Fruit fly (Drosophila melanogaster) whole organism, embryonic: ENCODE data around the gene DAAM.
A peak's percentile ranks its signal among the peaks of the same experiment; 100 is the strongest.

ENCODE experiments used
- Adf1 ChIP-seq: fragments of 200-800 bp; sonication (Bioruptor generic); IDR thresholded peaks from 2 replicates; pipeline ENCODE4 v1.3.6; 2022; ENCODE audit warnings: missing biosample characterization, missing genetic modification characterization
- Blimp-1 ChIP-seq: fragments of 200-800 bp; sonication (Bioruptor generic); optimal IDR thresholded peaks from 3 replicates; lab custom pipeline; 2018; ENCODE audit warnings: missing biosample characterization, missing genetic modification characterization, mild to moderate bottlenecking, moderate library complexity, missing genetic modification reagents
- CG11504 ChIP-seq: fragments of 200-800 bp; sonication (Bioruptor generic); optimal IDR thresholded peaks from 3 replicates; lab custom pipeline; 2019; ENCODE audit warnings: missing biosample characterization, mild to moderate bottlenecking, missing genetic modification characterization, moderate library complexity
- CG12155 ChIP-seq: fragments of 200-800 bp; sonication (Bioruptor generic); optimal IDR thresholded peaks from 3 replicates; lab custom pipeline; 2016; ENCODE audit warnings: missing biosample characterization, missing genetic modification characterization
- CG13123 ChIP-seq: fragments of 200-800 bp; sonication (Bioruptor generic); optimal IDR thresholded peaks from 2 replicates; lab custom pipeline; 2016; ENCODE audit warnings: missing biosample characterization, missing genetic modification characterization
- CG13894 ChIP-seq: fragments of 200-800 bp; sonication (Bioruptor generic); optimal IDR thresholded peaks from 3 replicates; lab custom pipeline; 2018; ENCODE audit warnings: missing biosample characterization, mild to moderate bottlenecking, missing genetic modification characterization, moderate library complexity
- CG14014 ChIP-seq: fragments of 200-800 bp; sonication (Bioruptor generic); IDR thresholded peaks from 2 replicates; pipeline ENCODE4 v1.3.6; 2022; ENCODE audit warnings: missing biosample characterization, missing genetic modification characterization
- CG15073 ChIP-seq: fragments of 200-800 bp; sonication (Bioruptor generic); optimal IDR thresholded peaks from 2 replicates; lab custom pipeline; 2016; ENCODE audit warnings: missing biosample characterization, missing genetic modification characterization
- CG15601 ChIP-seq: fragments of 200-800 bp; sonication (Bioruptor generic); optimal IDR thresholded peaks from 3 replicates; lab custom pipeline; 2019; ENCODE audit warnings: missing biosample characterization, mild to moderate bottlenecking, missing genetic modification characterization, moderate library complexity
- CG16813 ChIP-seq: fragments of 200-800 bp; sonication (Bioruptor generic); IDR thresholded peaks from 3 replicates; pipeline ENCODE4 v1.3.6; 2022; ENCODE audit warnings: missing biosample characterization, missing genetic modification characterization; ENCODE audit not compliant: partially characterized antibody
- CG18599 ChIP-seq: fragments of 200-800 bp; sonication (Bioruptor generic); optimal IDR thresholded peaks from 3 replicates; lab custom pipeline; 2017; ENCODE audit warnings: missing biosample characterization, missing genetic modification characterization, mild to moderate bottlenecking, moderate library complexity, missing genetic modification reagents
- CG18764 ChIP-seq: fragments of 200-800 bp; sonication (Bioruptor generic); optimal IDR thresholded peaks from 3 replicates; lab custom pipeline; 2016; ENCODE audit warnings: missing biosample characterization, missing genetic modification characterization
- CG2678 ChIP-seq: fragments of 200-800 bp; sonication (Bioruptor generic); optimal IDR thresholded peaks from 3 replicates; lab custom pipeline; 2019; ENCODE audit warnings: missing biosample characterization, mild to moderate bottlenecking, missing genetic modification characterization, moderate library complexity
- CG33213 ChIP-seq: fragments of 200-800 bp; sonication (Bioruptor generic); optimal IDR thresholded peaks from 3 replicates; lab custom pipeline; 2016; ENCODE audit warnings: missing biosample characterization, missing genetic modification characterization
- CG3407 ChIP-seq: fragments of 200-800 bp; sonication (Bioruptor generic); optimal IDR thresholded peaks from 2 replicates; lab custom pipeline; 2018; ENCODE audit warnings: missing biosample characterization, mild to moderate bottlenecking, missing genetic modification characterization
- CG34224 ChIP-seq: fragments of 200-800 bp; sonication (Bioruptor generic); IDR thresholded peaks from 3 replicates; pipeline ENCODE4 v1.3.6; 2022; ENCODE audit warnings: missing biosample characterization, missing genetic modification characterization; ENCODE audit not compliant: partially characterized antibody
- CG4854 ChIP-seq: fragments of 200-800 bp; sonication (Bioruptor generic); optimal IDR thresholded peaks from 2 replicates; lab custom pipeline; 2016; ENCODE audit warnings: missing biosample characterization, missing genetic modification characterization, inconsistent platforms
- CG8765 ChIP-seq: fragments of 200-800 bp; sonication (Bioruptor generic); IDR thresholded peaks from 2 replicates; pipeline ENCODE4 v1.3.6; 2022; ENCODE audit warnings: missing biosample characterization, missing genetic modification characterization
- Deaf1 ChIP-seq: fragments of 200-800 bp; optimal IDR thresholded peaks from 3 replicates; lab custom pipeline; 2019; ENCODE audit warnings: missing biosample characterization, mild to moderate bottlenecking, missing genetic modification characterization, moderate library complexity
- Doc3 ChIP-seq: fragments of 200-800 bp; sonication (Bioruptor generic); IDR thresholded peaks from 3 replicates; pipeline ENCODE4 v1.3.6; 2022; ENCODE audit warnings: missing biosample characterization, missing genetic modification characterization; ENCODE audit not compliant: partially characterized antibody
- Drgx ChIP-seq: fragments of 200-800 bp; sonication (Bioruptor generic); IDR thresholded peaks from 2 replicates; pipeline ENCODE4 v1.3.6; 2022; ENCODE audit warnings: missing biosample characterization, missing genetic modification characterization
- E2f1 ChIP-seq: fragments of 200-800 bp; sonication (Bioruptor generic); IDR thresholded peaks from 2 replicates; pipeline ENCODE4 v1.3.6; 2022; ENCODE audit warnings: missing biosample characterization, missing genetic modification characterization
- Ets65A ChIP-seq: fragments of 200-800 bp; sonication (Bioruptor generic); peaks from one replicate; lab custom pipeline; 2016; ENCODE audit warnings: missing biosample characterization, missing genetic modification characterization
- Jarid2 ChIP-seq: fragments of 200-800 bp; sonication (Bioruptor generic); optimal IDR thresholded peaks from 3 replicates; lab custom pipeline; 2017; ENCODE audit warnings: mild to moderate bottlenecking, missing biosample characterization, missing genetic modification reagents, missing genetic modification characterization
- Lim3 ChIP-seq: fragments of 200-800 bp; sonication (Bioruptor generic); IDR thresholded peaks from 2 replicates; pipeline ENCODE4 v1.3.6; 2022; ENCODE audit warnings: missing biosample characterization, missing genetic modification characterization
- Lpt ChIP-seq: fragments of >200 bp; optimal IDR thresholded peaks from 2 replicates; lab custom pipeline; 2018; ENCODE audit warnings: missing biosample characterization, missing genetic modification characterization
- Med ChIP-seq: fragments of 200-800 bp; sonication (Bioruptor generic); peaks from one replicate; lab custom pipeline; 2016; ENCODE audit warnings: missing biosample characterization, missing genetic modification characterization, mild to moderate bottlenecking, inconsistent platforms, moderate library complexity
- Mes4 ChIP-seq: fragments of 200-800 bp; sonication (Bioruptor generic); optimal IDR thresholded peaks from 2 replicates; lab custom pipeline; 2016; ENCODE audit warnings: missing biosample characterization, missing genetic modification characterization
- Rx ChIP-seq: fragments of 200-800 bp; sonication (Bioruptor generic); IDR thresholded peaks from 2 replicates; pipeline ENCODE4 v1.3.6; 2022; ENCODE audit warnings: missing biosample characterization, missing genetic modification characterization
- Sox102F ChIP-seq: fragments of 200-800 bp; sonication (Bioruptor generic); optimal IDR thresholded peaks from 2 replicates; lab custom pipeline; 2018; ENCODE audit warnings: missing biosample characterization, mild to moderate bottlenecking, missing genetic modification characterization, moderate library complexity
- Ssrp ChIP-seq: fragments of 200-800 bp; sonication (Bioruptor generic); optimal IDR thresholded peaks from 2 replicates; lab custom pipeline; 2018; ENCODE audit warnings: missing biosample characterization, mild to moderate bottlenecking, missing genetic modification characterization, moderate library complexity
- az2 ChIP-seq: fragments of 200-800 bp; sonication (Bioruptor generic); optimal IDR thresholded peaks from 3 replicates; lab custom pipeline; 2016; ENCODE audit warnings: missing biosample characterization, missing genetic modification characterization
- chinmo ChIP-seq: fragments of 200-800 bp; sonication (Bioruptor generic); IDR thresholded peaks from 4 replicates; pipeline ENCODE4 v1.3.6; 2022; ENCODE audit warnings: missing biosample characterization, missing genetic modification characterization; ENCODE audit not compliant: partially characterized antibody
- chn ChIP-seq: fragments of 200-800 bp; sonication (Bioruptor generic); optimal IDR thresholded peaks from 2 replicates; lab custom pipeline; 2016; ENCODE audit warnings: missing biosample characterization, missing genetic modification characterization
- croc ChIP-seq: fragments of 200-800 bp; sonication (Bioruptor generic); conservative IDR thresholded peaks from 3 replicates; pipeline ENCODE4 v1.3.6; 2022; ENCODE audit warnings: missing biosample characterization, missing genetic modification characterization
- crol ChIP-seq: fragments of 200-800 bp; sonication (Bioruptor generic); IDR thresholded peaks from 2 replicates; pipeline ENCODE4 v1.3.6; 2022; ENCODE audit warnings: missing biosample characterization, missing genetic modification characterization
- dimm ChIP-seq: fragments of 200-800 bp; sonication (Bioruptor generic); IDR thresholded peaks from 2 replicates; pipeline ENCODE4 v1.3.6; 2022; ENCODE audit warnings: missing biosample characterization, missing genetic modification characterization
- dmrt99B ChIP-seq: fragments of 200-800 bp; sonication (Bioruptor generic); optimal IDR thresholded peaks from 2 replicates; lab custom pipeline; 2018; ENCODE audit warnings: missing biosample characterization, mild to moderate bottlenecking, missing genetic modification characterization, moderate library complexity
- esg ChIP-seq: fragments of 200-800 bp; sonication (Bioruptor generic); conservative IDR thresholded peaks from 2 replicates; pipeline ENCODE4 v1.3.6; 2022; ENCODE audit warnings: missing biosample characterization, missing genetic modification characterization
- eve ChIP-seq, 2 experiments: fragments of >200 bp; optimal IDR thresholded peaks; 2 replicates each; lab custom pipeline; 2017; ENCODE audit warnings: missing biosample characterization in 2 of 2, missing genetic modification characterization in 2 of 2
- gsb ChIP-seq: fragments of 200-800 bp; sonication (Bioruptor generic); IDR thresholded peaks from 2 replicates; pipeline ENCODE4 v1.3.6; 2022; ENCODE audit warnings: missing biosample characterization, missing genetic modification characterization
- insv ChIP-seq, 2 experiments: fragments of 200-800 bp; sonication (Bioruptor generic); optimal IDR thresholded peaks; 3 replicates each; lab custom pipeline; 2016 to 2018; ENCODE audit warnings: missing biosample characterization in 2 of 2, missing genetic modification characterization in 2 of 2
- kni ChIP-seq: fragments of 200-800 bp; sonication (Bioruptor generic); optimal IDR thresholded peaks from 3 replicates; lab custom pipeline; 2017; ENCODE audit warnings: mild to moderate bottlenecking, missing biosample characterization, missing genetic modification reagents, missing genetic modification characterization
- maf-S ChIP-seq: fragments of 200-800 bp; sonication (Bioruptor generic); optimal IDR thresholded peaks from 2 replicates; lab custom pipeline; 2016; ENCODE audit warnings: missing biosample characterization, missing genetic modification characterization
- p53 ChIP-seq: fragments of 200-800 bp; sonication (Bioruptor generic); optimal IDR thresholded peaks from 2 replicates; lab custom pipeline; 2016; ENCODE audit warnings: missing biosample characterization, missing genetic modification characterization
- pros ChIP-seq: fragments of 200-800 bp; sonication (Bioruptor generic); optimal IDR thresholded peaks from 3 replicates; lab custom pipeline; 2019; ENCODE audit warnings: missing biosample characterization, mild to moderate bottlenecking, missing genetic modification characterization, moderate library complexity
- ranshi ChIP-seq: fragments of 200-800 bp; sonication (Bioruptor generic); IDR thresholded peaks from 2 replicates; pipeline ENCODE4 v1.3.6; 2022; ENCODE audit warnings: missing biosample characterization, missing genetic modification characterization
- unpg ChIP-seq: fragments of 200-800 bp; sonication (Bioruptor generic); optimal IDR thresholded peaks from 3 replicates; lab custom pipeline; 2018; ENCODE audit warnings: missing biosample characterization, mild to moderate bottlenecking, missing genetic modification characterization, moderate library complexity
- zen ChIP-seq: fragments of 200-800 bp; sonication (Bioruptor generic); optimal IDR thresholded peaks from 3 replicates; lab custom pipeline; 2018; ENCODE audit warnings: missing biosample characterization, mild to moderate bottlenecking, missing genetic modification characterization, moderate library complexity
- zen2 ChIP-seq: fragments of 200-800 bp; sonication (Bioruptor generic); IDR thresholded peaks from 3 replicates; pipeline ENCODE4 v1.3.6; 2022; ENCODE audit warnings: missing biosample characterization, missing genetic modification characterization; ENCODE audit not compliant: partially characterized antibody

Gene DAAM

dm6 chrX:1311218-1311617, 10.9 kb downstream of the DAAM start (continued):
- no peak for TF ChIP-seq insv (GFP tag; optimal IDR thresholded peaks at IDR 0.05; lab: Kevin White, UChicago)
- no peak for TF ChIP-seq Lpt
- TF ChIP-seq CG18764 (GFP tag; lab: Kevin White, UChicago) = no peak
- TF ChIP-seq dmrt99B (tag; lab: Kevin White, UChicago) = peak; percentile 25
- TF ChIP-seq Doc3 (GFP tag; lab: Robert Waterston, UW) = no peak
- TF ChIP-seq ranshi (GFP tag; lab: Robert Waterston, UW) = no peak
- TF ChIP-seq Sox102F = peak; percentile 59
- TF ChIP-seq CG4854 (GFP tag; lab: Kevin White, UChicago) = no peak
- no peak for TF ChIP-seq Ssrp (tag; lab: Kevin White, UChicago)
- TF ChIP-seq CG33213 (GFP tag; lab: Kevin White, UChicago) = no peak
- TF ChIP-seq CG14014 (GFP tag; lab: Robert Waterston, UW) = no peak
- no peak for TF ChIP-seq CG15601 (tag; lab: Kevin White, UChicago)
- TF ChIP-seq, all 482 proteins: peak for 11

- TF ChIP-seq pros (GFP tag; lab: Kevin White, UChicago) (peak; percentile 81), CG13123 (GFP tag; lab: Kevin White, UChicago) (no peak), maf-S (no peak), Deaf1 (tag; lab: Kevin White, UChicago) (peak; percentile 90), chinmo (GFP tag; lab: Robert Waterston, UW) (peak; percentile 76; the same call in 1 of the 4 replicates), crol (GFP tag; lab: Robert Waterston, UW) (peak; percentile 79), eve (GFP tag; optimal IDR thresholded peaks at IDR 0.05; lab: Kevin White, UChicago) (no peak), CG8765 (GFP tag; lab: Robert Waterston, UW) (no peak), Rx (GFP tag; lab: Robert Waterston, UW) (no peak), unpg (GFP tag; lab: Kevin White, UChicago) (no peak), CG15073 (peak; percentile 85), Drgx (GFP tag; lab: Robert Waterston, UW) (peak; percentile 42; the same call in 1 of the 2 replicates), gsb (GFP tag; lab: Robert Waterston, UW) (no peak), CG18599 (no peak), Ets65A (GFP tag; lab: Kevin White, UChicago) (no peak), Jarid2 (peak; percentile 31), kni (GFP tag; lab: Kevin White, UChicago) (peak; percentile 38), Adf1 (GFP tag; lab: Robert Waterston, UW) (peak; percentile 30; the same call in 1 of the 2 replicates), zen2 (GFP tag; lab: Robert Waterston, UW) (no peak), chn (GFP tag; lab: Kevin White, UChicago) (peak; percentile 26), Lim3 (GFP tag; lab: Robert Waterston, UW) (no peak), dimm (GFP tag; lab: Robert Waterston, UW) (no peak), CG3407 (GFP tag; lab: Kevin White, UChicago) (no peak), Mes4 (GFP tag; lab: Kevin White, UChicago) (no peak), p53 (GFP tag; lab: Kevin White, UChicago) (peak; percentile 40), CG12155 (no peak), Blimp-1 (GFP tag; lab: Kevin White, UChicago) (peak; percentile 54), CG2678 (tag; lab: Kevin White, UChicago) (no peak), CG16813 (GFP tag; lab: Robert Waterston, UW) (peak; percentile 31; the same call in 1 of the 3 replicates), CG34224 (GFP tag; lab: Robert Waterston, UW) (no peak), croc (GFP tag; lab: Robert Waterston, UW) (no peak), az2 (GFP tag; lab: Kevin White, UChicago) (no peak), esg (GFP tag; lab: Robert Waterston, UW) (peak; percentile 16; the same call in 1 of the 2 replicates), CG11504 (tag; lab: Kevin White, UChicago) (no peak), Med (peak; percentile 44), zen (tag; lab: Kevin White, UChicago) (no peak), E2f1 (GFP tag; lab: Robert Waterston, UW) (no peak), CG13894 (tag; lab: Kevin White, UChicago) (peak; percentile 36)
These were observed 13.7 kb downstream of the DAAM start for dm6 chrX:1308444-1308843.
